Worm (Caenorhabditis elegans) whole organism, L3 larva: ENCODE results near the gene wbp-11.

Source experiments
- elt-2 ChIP-seq: sonication (generic microtip); optimal IDR thresholded peaks from 2 replicates; lab custom pipeline; 2016; ENCODE audit warnings: missing genetic modification reagents, mild to moderate bottlenecking, missing genetic modification characterization, missing compliant biosample characterization
- fkh-10 ChIP-seq: sonication (generic microtip); optimal IDR thresholded peaks from 2 replicates; lab custom pipeline; 2017; ENCODE audit warnings: missing biosample characterization, missing genetic modification reagents, missing genetic modification characterization
- hmg-11 ChIP-seq: sonication (generic microtip); optimal IDR thresholded peaks from 2 replicates; lab custom pipeline; 2016; ENCODE audit warnings: missing genetic modification characterization, missing compliant biosample characterization
- unc-62 ChIP-seq: fragments of 150-350 bp; sonication (generic microtip); optimal IDR thresholded peaks from 4 replicates; lab custom pipeline; 2014; ENCODE audit warnings: missing biosample characterization, missing genetic modification reagents, missing genetic modification characterization

- TF ChIP-seq hmg-11 (tag; lab: Kevin White, UChicago) (no peak), elt-2 (tag; lab: Kevin White, UChicago) (peak; percentile 81), fkh-10 (no peak), unc-62 (GFP tag; lab: Kevin White, UChicago) (no peak)
These were observed 33.5 kb upstream of the wbp-11 start, which contains the start of gene asah-2 for ce11 chrII:10139177-10139640.
